Worm (Caenorhabditis elegans): ENCODE results near the gene sru-3.

- no peak for TF ChIP-seq egl-27 (tag; optimal IDR thresholded peaks at IDR 0.05)
- TF ChIP-seq mdl-1 (tag; optimal IDR thresholded peaks at IDR 0.05), result no peak
- TF ChIP-seq ztf-1 (GFP tag; conservative IDR thresholded peaks at IDR 0.05), result no peak
- TF ChIP-seq ama-1 (optimal IDR thresholded peaks at IDR 0.05), result peak; percentile 20
- TF ChIP-seq nhr-11 (tag; optimal IDR thresholded peaks at IDR 0.05), result no peak
- no peak for TF ChIP-seq lin-13 (GFP tag; optimal IDR thresholded peaks at IDR 0.05)
- no peak for TF ChIP-seq nhr-12 (tag; optimal IDR thresholded peaks at IDR 0.05)
- TF ChIP-seq C34F6.9 (tag; optimal IDR thresholded peaks at IDR 0.05), result no peak
- TF ChIP-seq skn-1 (tag; optimal IDR thresholded peaks at IDR 0.05), result no peak
Measured at ce11 chrIV:9464345-9464783, 32.0 kb upstream of the sru-3 start.

Measured in whole organism, L2 larva.